Worm (Caenorhabditis elegans) whole organism, late embryonic: ENCODE measurements around the gene F46F5.1.

Source experiments
- C38D4.7 ChIP-seq: fragments of 200-800 bp; sonication (Bioruptor generic); optimal IDR thresholded peaks from 2 replicates; lab custom pipeline; 2018; ENCODE audit warnings: mild to moderate bottlenecking, missing genetic modification characterization, moderate library complexity, missing compliant biosample characterization
- F13H6.1 ChIP-seq: sonication (generic microtip); optimal IDR thresholded peaks from 2 replicates; lab custom pipeline; 2016; ENCODE audit warnings: missing genetic modification characterization, missing compliant biosample characterization
- K09A11.1 ChIP-seq: sonication (generic microtip); optimal IDR thresholded peaks from 2 replicates; lab custom pipeline; 2017; ENCODE audit warnings: antibody characterized with exemption, mild to moderate bottlenecking, missing genetic modification characterization, missing compliant biosample characterization; ENCODE audit not compliant: insufficient read depth
- ahr-1 ChIP-seq: sonication (generic microtip); optimal IDR thresholded peaks from 2 replicates; lab custom pipeline; 2016; ENCODE audit warnings: missing genetic modification characterization, missing compliant biosample characterization
- ama-1 ChIP-seq: fragments of 150-350 bp; optimal IDR thresholded peaks from 2 replicates; lab custom pipeline; 2014
- ceh-2 ChIP-seq: sonication (generic microtip); optimal IDR thresholded peaks from 2 replicates; lab custom pipeline; 2016; ENCODE audit warnings: missing genotype, missing genetic modification characterization, missing compliant biosample characterization
- ceh-30 ChIP-seq: fragments of 150-350 bp; optimal IDR thresholded peaks from 2 replicates; lab custom pipeline; 2014; ENCODE audit warnings: missing biosample characterization, missing genetic modification characterization
- ceh-34 ChIP-seq: sonication (generic microtip); optimal IDR thresholded peaks from 2 replicates; lab custom pipeline; 2016; ENCODE audit warnings: mild to moderate bottlenecking, missing genetic modification characterization, missing compliant biosample characterization
- ceh-48 ChIP-seq: sonication (generic microtip); optimal IDR thresholded peaks from 2 replicates; lab custom pipeline; 2016; ENCODE audit warnings: missing genetic modification characterization, inconsistent platforms, missing compliant biosample characterization
- ceh-6 ChIP-seq: fragments of 200-800 bp; sonication (Bioruptor generic); optimal IDR thresholded peaks from 2 replicates; lab custom pipeline; 2018; ENCODE audit warnings: mild to moderate bottlenecking, missing genetic modification characterization, missing compliant biosample characterization
- ceh-9 ChIP-seq: sonication (generic microtip); optimal IDR thresholded peaks from 2 replicates; lab custom pipeline; 2016; ENCODE audit warnings: mild to moderate bottlenecking, missing genetic modification characterization, inconsistent platforms, missing compliant biosample characterization
- dve-1 ChIP-seq: sonication (generic microtip); optimal IDR thresholded peaks from 2 replicates; lab custom pipeline; 2017; ENCODE audit warnings: antibody characterized with exemption, mild to moderate bottlenecking, missing genetic modification characterization, missing compliant biosample characterization
- elt-2 ChIP-seq: sonication (generic microtip); optimal IDR thresholded peaks from 2 replicates; lab custom pipeline; 2016; ENCODE audit warnings: missing genetic modification reagents, missing genetic modification characterization, missing compliant biosample characterization
- elt-4 ChIP-seq: sonication (generic microtip); optimal IDR thresholded peaks from 2 replicates; lab custom pipeline; 2016; ENCODE audit warnings: missing genetic modification characterization, missing compliant biosample characterization
- ets-4 ChIP-seq: sonication (generic microtip); optimal IDR thresholded peaks from 2 replicates; lab custom pipeline; 2016; ENCODE audit warnings: missing genetic modification characterization, missing compliant biosample characterization
- fax-1 ChIP-seq: sonication (generic microtip); optimal IDR thresholded peaks from 2 replicates; lab custom pipeline; 2016; ENCODE audit warnings: missing genotype, missing genetic modification characterization, missing compliant biosample characterization
- fkh-10 ChIP-seq: fragments of 150-350 bp; optimal IDR thresholded peaks from 2 replicates; lab custom pipeline; 2014; ENCODE audit warnings: missing biosample characterization, missing genetic modification reagents, missing genetic modification characterization
- fkh-6 ChIP-seq: sonication (generic microtip); optimal IDR thresholded peaks from 2 replicates; lab custom pipeline; 2016; ENCODE audit warnings: missing genetic modification characterization, missing compliant biosample characterization
- hlh-15 ChIP-seq: sonication (generic microtip); optimal IDR thresholded peaks from 2 replicates; lab custom pipeline; 2016; ENCODE audit warnings: missing genetic modification characterization, missing compliant biosample characterization
- hlh-6 ChIP-seq: sonication (generic microtip); optimal IDR thresholded peaks from 2 replicates; lab custom pipeline; 2016; ENCODE audit warnings: missing genotype, missing genetic modification characterization, missing compliant biosample characterization
- hlh-8 ChIP-seq: sonication (generic microtip); optimal IDR thresholded peaks from 2 replicates; lab custom pipeline; 2016; ENCODE audit warnings: missing genotype, missing genetic modification characterization, missing compliant biosample characterization
- lim-6 ChIP-seq: sonication (generic microtip); optimal IDR thresholded peaks from 2 replicates; lab custom pipeline; 2016; ENCODE audit warnings: missing genetic modification characterization, missing compliant biosample characterization
- madf-2 ChIP-seq: sonication (generic microtip); optimal IDR thresholded peaks from 2 replicates; lab custom pipeline; 2017; ENCODE audit warnings: missing genetic modification characterization, missing compliant biosample characterization
- npax-4 ChIP-seq: sonication (generic microtip); optimal IDR thresholded peaks from 2 replicates; lab custom pipeline; 2016; ENCODE audit warnings: missing genetic modification characterization, missing compliant biosample characterization
- odd-2 ChIP-seq: sonication (generic microtip); optimal IDR thresholded peaks from 2 replicates; lab custom pipeline; 2017; ENCODE audit warnings: antibody characterized with exemption, mild to moderate bottlenecking, missing genetic modification characterization, missing compliant biosample characterization
- pha-2 ChIP-seq: sonication (generic microtip); optimal IDR thresholded peaks from 2 replicates; lab custom pipeline; 2017; ENCODE audit warnings: mild to moderate bottlenecking, missing genetic modification characterization, missing compliant biosample characterization
- pros-1 ChIP-seq: fragments of 150-350 bp; optimal IDR thresholded peaks from 2 replicates; lab custom pipeline; 2014; ENCODE audit warnings: missing biosample characterization, missing genetic modification reagents, missing genetic modification characterization
- ref-2 ChIP-seq: sonication (generic microtip); optimal IDR thresholded peaks from 2 replicates; lab custom pipeline; 2016; ENCODE audit warnings: missing genetic modification characterization, missing compliant biosample characterization
- rnt-1 ChIP-seq: sonication (generic microtip); optimal IDR thresholded peaks from 2 replicates; lab custom pipeline; 2016; ENCODE audit warnings: missing genetic modification characterization, missing compliant biosample characterization
- sdc-2 ChIP-seq: sonication (generic microtip); optimal IDR thresholded peaks from 2 replicates; lab custom pipeline; 2016; ENCODE audit warnings: missing genotype, missing genetic modification characterization, missing compliant biosample characterization
- syd-9 ChIP-seq: sonication (generic microtip); optimal IDR thresholded peaks from 2 replicates; lab custom pipeline; 2016; ENCODE audit warnings: mild to moderate bottlenecking, missing genetic modification characterization, moderate library complexity, missing compliant biosample characterization
- tbx-2 ChIP-seq: sonication (generic microtip); optimal IDR thresholded peaks from 2 replicates; lab custom pipeline; 2016; ENCODE audit warnings: missing genetic modification characterization, missing compliant biosample characterization
- ttx-3 ChIP-seq: sonication (generic microtip); optimal IDR thresholded peaks from 2 replicates; lab custom pipeline; 2016; ENCODE audit warnings: missing genetic modification reagents, missing genetic modification characterization, missing compliant biosample characterization
- unc-3 ChIP-seq, 2 experiments: fragments of 200-800 bp in 1 of 2; sonication (Bioruptor generic) in 1 of 2; sonication (generic microtip) in 1 of 2; conservative IDR thresholded peaks in 1 of 2; optimal IDR thresholded peaks in 1 of 2; 2 replicates each; pipeline versions ENCODE4 v1.3.6 to Lab custom; 2016 to 2022; ENCODE audit warnings: missing compliant biosample characterization in 2 of 2, missing genetic modification characterization in 2 of 2, missing genetic modification reagents in 1 of 2
- unc-55 ChIP-seq: sonication (generic microtip); optimal IDR thresholded peaks from 2 replicates; lab custom pipeline; 2017; ENCODE audit warnings: missing biosample characterization, missing genetic modification reagents, missing genetic modification characterization
- unc-86 ChIP-seq: sonication (generic microtip); optimal IDR thresholded peaks from 2 replicates; lab custom pipeline; 2016; ENCODE audit warnings: missing genetic modification characterization, missing compliant biosample characterization
- zip-5 ChIP-seq: sonication (generic microtip); optimal IDR thresholded peaks from 2 replicates; lab custom pipeline; 2016; ENCODE audit warnings: missing genetic modification characterization, missing compliant biosample characterization

The F46F5.1 gene

ce11 chrII:770253-770652 lies 21.5 kb downstream of the F46F5.1 start, which contains the start of gene C08G5.6:
TSS of gene C08G5.6 (plus strand) at chrII:770553.
- TF ChIP-seq ttx-3 (no peak), ceh-30 (tag; lab: Kevin White, UChicago) (no peak), ceh-48 (no peak), ceh-34 (tag; lab: Kevin White, UChicago) (no peak), ref-2 (no peak), ama-1 (lab: Kevin White, UChicago) (no peak), unc-86 (tag; lab: Kevin White, UChicago) (no peak), fkh-6 (tag; lab: Kevin White, UChicago) (no peak), K09A11.1 (tag; lab: Kevin White, UChicago) (no peak), ceh-6 (GFP tag; lab: Kevin White, UChicago) (no peak), dve-1 (tag; lab: Kevin White, UChicago) (no peak), hlh-8 (no peak), syd-9 (tag; lab: Kevin White, UChicago) (no peak), hlh-15 (tag; lab: Kevin White, UChicago) (no peak), npax-4 (tag; lab: Kevin White, UChicago) (no peak), sdc-2 (tag; lab: Kevin White, UChicago) (no peak), odd-2 (tag; lab: Kevin White, UChicago) (no peak), F13H6.1 (tag; lab: Kevin White, UChicago) (no peak)
- TF ChIP-seq, all 69 proteins: peak for 0

DNA sequence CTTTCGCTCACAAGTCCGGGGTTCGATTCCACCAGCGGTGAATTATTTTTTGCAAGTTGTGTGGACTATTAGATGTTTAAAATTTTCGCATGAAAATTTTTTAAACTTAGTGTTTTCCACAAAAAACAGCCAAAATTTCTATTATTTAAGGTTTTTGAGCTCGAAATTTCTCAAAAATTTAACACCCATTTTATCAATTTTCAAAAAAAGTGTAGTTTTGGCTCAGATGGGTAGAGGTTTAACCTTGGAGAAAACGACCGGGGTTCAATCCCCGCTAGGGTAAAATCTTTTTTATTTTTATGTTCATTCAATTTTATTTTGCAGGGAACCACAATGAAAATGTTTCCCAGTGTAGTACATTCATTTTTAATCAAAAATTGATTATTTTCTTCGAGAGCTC lies 22.5 kb downstream of the F46F5.1 start:
- no peak for TF ChIP-seq elt-2 (tag; lab: Kevin White, UChicago)
- no peak for TF ChIP-seq ceh-2 (tag; lab: Kevin White, UChicago)
- TF ChIP-seq ttx-3: no peak
- TF ChIP-seq F13H6.1 (tag; lab: Kevin White, UChicago): no peak
- TF ChIP-seq C38D4.7 (GFP tag; lab: Kevin White, UChicago): no peak
- TF ChIP-seq unc-86 (tag; lab: Kevin White, UChicago): no peak
- no peak for TF ChIP-seq tbx-2 (tag; lab: Kevin White, UChicago)
- no peak for TF ChIP-seq hlh-6 (tag; lab: Kevin White, UChicago)
- TF ChIP-seq ceh-34 (tag; lab: Kevin White, UChicago): no peak
- no peak for TF ChIP-seq lim-6 (tag; lab: Kevin White, UChicago)
- no peak for TF ChIP-seq K09A11.1 (tag; lab: Kevin White, UChicago)
- TF ChIP-seq unc-55: no peak
- no peak for TF ChIP-seq fax-1 (tag; lab: Kevin White, UChicago)
- no peak for TF ChIP-seq npax-4 (tag; lab: Kevin White, UChicago)
- TF ChIP-seq ama-1 (lab: Kevin White, UChicago): no peak
- TF ChIP-seq ceh-6 (GFP tag; lab: Kevin White, UChicago): no peak
- no peak for TF ChIP-seq madf-2
- no peak for TF ChIP-seq rnt-1 (tag; lab: Kevin White, UChicago)
- TF ChIP-seq ceh-9: no peak

DNA sequence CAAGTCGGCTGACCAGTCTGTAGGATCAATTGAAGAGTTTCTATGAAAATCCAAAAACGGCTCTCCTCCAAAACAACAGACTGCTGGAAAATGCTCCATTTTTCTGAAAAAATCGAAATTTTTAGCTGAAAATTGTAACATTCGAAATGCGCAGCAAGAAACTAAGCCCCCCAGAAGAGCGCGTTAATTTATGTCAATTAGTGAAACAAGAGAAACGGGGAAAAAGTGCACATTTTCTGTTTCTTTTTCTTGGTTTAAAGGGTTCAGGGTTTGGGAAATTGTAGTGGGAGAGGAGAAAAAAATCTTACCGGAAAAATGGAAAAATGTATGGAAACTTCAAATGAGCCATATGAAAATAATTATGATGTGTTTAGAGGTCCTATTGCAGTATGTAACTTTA lies 26.5 kb downstream of the F46F5.1 start, which contains the start of gene C08G5.7:
Gene C08G5.7, minus strand, starts transcription at position 101 of the 400 bp plus-strand sequence.
- TF ChIP-seq unc-55 (no peak), ahr-1 (no peak), ets-4 (tag; lab: Kevin White, UChicago) (no peak), ceh-30 (tag; lab: Kevin White, UChicago) (no peak), zip-5 (tag; lab: Kevin White, UChicago) (no peak), pros-1 (tag; lab: Kevin White, UChicago) (no peak), fkh-10 (GFP tag; lab: Kevin White, UChicago) (no peak), unc-3 (GFP tag; conservative IDR thresholded peaks at IDR 0.05; lab: Robert Waterston, UW) (no peak), unc-3 (tag; optimal IDR thresholded peaks at IDR 0.05; lab: Kevin White, UChicago) (no peak), elt-4 (tag; lab: Kevin White, UChicago) (no peak), ama-1 (lab: Kevin White, UChicago) (no peak), pha-2 (tag; lab: Kevin White, UChicago) (no peak), npax-4 (tag; lab: Kevin White, UChicago) (no peak), ceh-34 (tag; lab: Kevin White, UChicago) (no peak)
- TF ChIP-seq, all 69 proteins: peak for 0
